Worm (Caenorhabditis elegans): Measurements from ENCODE around the gene F46F5.10.

Gene F46F5.10

ce11 chrII:783532-783931, 40.1 kb upstream of the F46F5.10 start, which contains the start of gene Y39F10A.6:
Gene Y39F10A.6, minus strand, starts transcription at chrII:783632.
- TF ChIP-seq R02D3.7 (tag; optimal IDR thresholded peaks at IDR 0.05) (no peak), lin-11 (tag; optimal IDR thresholded peaks at IDR 0.05) (no peak), nhr-12 (tag; optimal IDR thresholded peaks at IDR 0.05) (no peak), ztf-11 (tag; optimal IDR thresholded peaks at IDR 0.05) (no peak), ceh-82 (tag; optimal IDR thresholded peaks at IDR 0.05) (no peak), F13H6.1 (tag; optimal IDR thresholded peaks at IDR 0.05) (no peak), zag-1 (tag; optimal IDR thresholded peaks at IDR 0.05) (no peak), lin-39 (tag; optimal IDR thresholded peaks at IDR 0.05) (no peak), nhr-11 (tag; optimal IDR thresholded peaks at IDR 0.05) (no peak), lin-13 (GFP tag; optimal IDR thresholded peaks at IDR 0.05) (no peak), lsy-2 (tag; optimal IDR thresholded peaks at IDR 0.05) (no peak), nhr-25 (tag; optimal IDR thresholded peaks at IDR 0.05) (no peak), elt-3 (tag; optimal IDR thresholded peaks at IDR 0.05) (no peak), sma-3 (GFP tag; optimal IDR thresholded peaks at IDR 0.05) (no peak), blmp-1 (tag; optimal IDR thresholded peaks at IDR 0.05; ENCODE audit: insufficient read depth) (no peak), nhr-21 (tag; optimal IDR thresholded peaks at IDR 0.05) (no peak), peb-1 (tag; optimal IDR thresholded peaks at IDR 0.05) (no peak), ceh-16 (tag; optimal IDR thresholded peaks at IDR 0.05) (no peak), nhr-237 (tag; optimal IDR thresholded peaks at IDR 0.05) (no peak), nhr-6 (tag; optimal IDR thresholded peaks at IDR 0.05) (no peak)

- no peak for TF ChIP-seq nhr-21 (tag; optimal IDR thresholded peaks at IDR 0.05)
- no peak for TF ChIP-seq crh-2 (tag; optimal IDR thresholded peaks at IDR 0.05)
- TF ChIP-seq unc-55 (GFP tag; optimal IDR thresholded peaks at IDR 0.05): no peak
- TF ChIP-seq C34F6.9 (tag; optimal IDR thresholded peaks at IDR 0.05): no peak
- no peak for TF ChIP-seq ceh-16 (tag; optimal IDR thresholded peaks at IDR 0.05)
- TF ChIP-seq R02D3.7 (tag; optimal IDR thresholded peaks at IDR 0.05): no peak
- no peak for TF ChIP-seq ztf-11 (tag; optimal IDR thresholded peaks at IDR 0.05)
- no peak for TF ChIP-seq lin-11 (tag; optimal IDR thresholded peaks at IDR 0.05)
- TF ChIP-seq snpc-4 (tag; optimal IDR thresholded peaks at IDR 0.05): no peak
- TF ChIP-seq ZK546.5 (tag; optimal IDR thresholded peaks at IDR 0.05): no peak
- TF ChIP-seq nhr-10 (tag; optimal IDR thresholded peaks at IDR 0.05): no peak
- no peak for TF ChIP-seq blmp-1 (tag; optimal IDR thresholded peaks at IDR 0.05; ENCODE audit: insufficient read depth)
- no peak for TF ChIP-seq sma-9 (GFP tag; optimal IDR thresholded peaks at IDR 0.05)
- no peak for TF ChIP-seq sma-9 (tag; optimal IDR thresholded peaks at IDR 0.05)
- no peak for TF ChIP-seq nhr-11 (tag; optimal IDR thresholded peaks at IDR 0.05)
- no peak for TF ChIP-seq aly-2 (tag; optimal IDR thresholded peaks at IDR 0.05)
- TF ChIP-seq egl-27 (tag; optimal IDR thresholded peaks at IDR 0.05): no peak
- TF ChIP-seq sem-4 (tag; optimal IDR thresholded peaks at IDR 0.05): no peak
- no peak for TF ChIP-seq nhr-77 (tag; optimal IDR thresholded peaks at IDR 0.05)
- TF ChIP-seq dmd-4 (tag; optimal IDR thresholded peaks at IDR 0.05): no peak
These were observed 36.7 kb upstream of the F46F5.10 start, which contains the start of gene F46F5.16 for ce11 chrII:786938-787337. Gene F46F5.16, plus strand, starts transcription at chrII:787238.

ce11 chrII:788139-788538, 35.5 kb upstream of the F46F5.10 start, which contains the start of gene F46F5.15:
Gene F46F5.15, plus strand, starts transcription at chrII:788439.
- TF ChIP-seq C34F6.9 (tag; optimal IDR thresholded peaks at IDR 0.05): no peak
- TF ChIP-seq peb-1 (tag; optimal IDR thresholded peaks at IDR 0.05): no peak
- TF ChIP-seq sem-4 (tag; optimal IDR thresholded peaks at IDR 0.05): no peak
- no peak for TF ChIP-seq dmd-4 (tag; optimal IDR thresholded peaks at IDR 0.05)
- TF ChIP-seq R02D3.7 (tag; optimal IDR thresholded peaks at IDR 0.05): no peak
- TF ChIP-seq fos-1 (tag; optimal IDR thresholded peaks at IDR 0.05): no peak
- TF ChIP-seq ztf-4 (tag; optimal IDR thresholded peaks at IDR 0.05): no peak
- no peak for TF ChIP-seq nhr-21 (tag; optimal IDR thresholded peaks at IDR 0.05)
- no peak for TF ChIP-seq gmeb-1 (tag; optimal IDR thresholded peaks at IDR 0.05)
- no peak for TF ChIP-seq Y55F3AM.14 (GFP tag; optimal IDR thresholded peaks at IDR 0.05)
- no peak for TF ChIP-seq sma-3 (GFP tag; optimal IDR thresholded peaks at IDR 0.05)
- no peak for TF ChIP-seq ZK546.5 (tag; optimal IDR thresholded peaks at IDR 0.05)
- no peak for TF ChIP-seq lsy-2 (tag; optimal IDR thresholded peaks at IDR 0.05)
- no peak for TF ChIP-seq skn-1 (tag; optimal IDR thresholded peaks at IDR 0.05)
- no peak for TF ChIP-seq unc-39 (tag; optimal IDR thresholded peaks at IDR 0.05)
- no peak for TF ChIP-seq elt-3 (tag; optimal IDR thresholded peaks at IDR 0.05)
- no peak for TF ChIP-seq nhr-6 (tag; optimal IDR thresholded peaks at IDR 0.05)
- no peak for TF ChIP-seq alr-1 (tag; optimal IDR thresholded peaks at IDR 0.05)

Measured in whole organism, L2 larva.